Worm (Caenorhabditis elegans) whole organism, young adult: ENCODE measurements around the gene gei-15.

ENCODE experiments used
- F22D6.2 ChIP-seq: sonication (generic microtip); optimal IDR thresholded peaks from 2 replicates; lab custom pipeline; 2016; ENCODE audit warnings: mild to moderate bottlenecking, missing genetic modification characterization, missing compliant biosample characterization
- K12H6.12 ChIP-seq: fragments of 200-800 bp; sonication (Bioruptor generic); optimal IDR thresholded peaks from 2 replicates; lab custom pipeline; 2018; ENCODE audit warnings: mild to moderate bottlenecking, missing genetic modification characterization, missing compliant biosample characterization
- Y53F4B.3 ChIP-seq: fragments of 200-800 bp; sonication (Bioruptor generic); IDR thresholded peaks from 2 replicates; pipeline ENCODE4 v1.3.6; 2022; ENCODE audit warnings: missing genetic modification reagents, missing genetic modification characterization, missing compliant biosample characterization
- akir-1 ChIP-seq: fragments of 200-800 bp; sonication (Bioruptor generic); optimal IDR thresholded peaks from 2 replicates; lab custom pipeline; 2018; ENCODE audit warnings: mild to moderate bottlenecking, missing genetic modification characterization, moderate library complexity, missing compliant biosample characterization
- ama-1 ChIP-seq, 3 experiments: fragments of 150-350 bp in 1 of 3; sonication (generic microtip) in 2 of 3; optimal IDR thresholded peaks; 2 replicates each; lab custom pipeline; 2014 to 2018; ENCODE audit warnings: missing biosample characterization in 2 of 3, missing genetic modification characterization in 2 of 3, missing genetic modification reagents in 2 of 3
- cebp-2 ChIP-seq: fragments of 200-800 bp; sonication (Bioruptor generic); IDR thresholded peaks from 2 replicates; pipeline ENCODE4 v1.3.6; 2022; ENCODE audit warnings: missing genetic modification characterization, missing compliant biosample characterization
- ceh-79 ChIP-seq: sonication (generic microtip); optimal IDR thresholded peaks from 2 replicates; lab custom pipeline; 2017; ENCODE audit warnings: mild to moderate bottlenecking, missing genetic modification characterization, missing compliant biosample characterization
- chd-7 ChIP-seq: sonication (generic microtip); optimal IDR thresholded peaks from 2 replicates; lab custom pipeline; 2016; ENCODE audit warnings: mild to moderate bottlenecking, missing genetic modification characterization, moderate library complexity, missing compliant biosample characterization
- dox-1 ChIP-seq: fragments of 200-800 bp; sonication (Bioruptor generic); IDR thresholded peaks from 2 replicates; pipeline ENCODE4 v1.3.6; 2022; ENCODE audit warnings: missing genetic modification reagents, missing genetic modification characterization, missing compliant biosample characterization
- ekl-4 ChIP-seq: fragments of 200-800 bp; sonication (Bioruptor generic); IDR thresholded peaks from 2 replicates; pipeline ENCODE4 v1.3.6; 2022; ENCODE audit warnings: missing genetic modification reagents, missing genetic modification characterization, missing compliant biosample characterization
- lin-54 ChIP-seq: fragments of 200-800 bp; sonication (Bioruptor generic); optimal IDR thresholded peaks from 2 replicates; lab custom pipeline; 2018; ENCODE audit warnings: mild to moderate bottlenecking, missing genetic modification characterization, missing compliant biosample characterization
- nfya-2 ChIP-seq: fragments of 200-800 bp; sonication (Bioruptor generic); IDR thresholded peaks from 2 replicates; pipeline ENCODE4 v1.3.6; 2022; ENCODE audit warnings: missing genetic modification reagents, missing genetic modification characterization, missing compliant biosample characterization
- rec-8 ChIP-seq, 2 experiments: sonication (generic microtip); optimal IDR thresholded peaks; 2 replicates each; lab custom pipeline; 2016; ENCODE audit warnings: mild to moderate bottlenecking in 2 of 2, missing genetic modification characterization in 2 of 2, missing genetic modification reagents in 2 of 2, missing genotype in 2 of 2, missing biosample characterization in 1 of 2, missing compliant biosample characterization in 1 of 2, moderate library complexity in 1 of 2
- rpc-1 ChIP-seq, 2 experiments: fragments of 150-350 bp in 1 of 2; sonication (generic microtip) in 1 of 2; optimal IDR thresholded peaks; 2 replicates each; lab custom pipeline; 2014 to 2018; ENCODE audit warnings: missing biosample characterization in 1 of 2, missing genetic modification characterization in 1 of 2, missing genetic modification reagents in 1 of 2, missing genotype in 1 of 2
- sea-2 ChIP-seq: fragments of 200-800 bp; sonication (Bioruptor generic); IDR thresholded peaks from 2 replicates; pipeline ENCODE4 v1.3.6; 2022; ENCODE audit warnings: missing genetic modification characterization, missing compliant biosample characterization
- xnd-1 ChIP-seq: sonication (generic microtip); optimal IDR thresholded peaks from 2 replicates; lab custom pipeline; 2016; ENCODE audit warnings: missing genotype, missing genetic modification reagents, missing genetic modification characterization, missing compliant biosample characterization

Gene gei-15

DNA sequence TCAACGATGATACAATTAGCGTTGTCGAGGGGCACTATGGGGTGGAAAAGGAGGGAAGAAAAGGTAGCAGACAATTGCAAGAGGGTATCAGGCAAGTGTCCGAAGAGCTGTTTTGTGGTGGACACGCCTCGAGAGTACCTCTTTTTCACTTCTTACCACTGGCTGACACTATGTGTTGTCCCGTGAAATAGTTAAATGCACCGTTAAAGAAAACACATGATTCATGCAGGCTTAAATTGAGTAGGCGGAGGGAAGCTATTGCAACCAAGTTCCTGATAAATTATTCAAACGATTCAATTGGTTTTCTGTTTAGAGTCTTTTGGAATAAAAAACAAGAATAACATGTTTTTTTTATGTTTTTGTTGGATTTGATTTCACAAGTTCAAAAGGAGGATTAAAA is 45.1 kb downstream of the gei-15 start, which contains the start of gene irk-1:
Gene irk-1, minus strand, starts transcription at position 101 of the 400 bp plus-strand sequence.
- TF ChIP-seq lin-54 (no peak), ceh-79 (tag; lab: Kevin White, UChicago) (no peak), F22D6.2 (tag; lab: Kevin White, UChicago) (no peak), ekl-4 (GFP tag; lab: Robert Waterston, UW) (no peak), ama-1 (optimal IDR thresholded peaks at IDR 0.05; lab: Kevin White, UChicago) (no peak), ama-1 (GFP tag; optimal IDR thresholded peaks at IDR 0.05; lab: Kevin White, UChicago) (no peak), rpc-1 (optimal IDR thresholded peaks at IDR 0.05; lab: Kevin White, UChicago) (no peak), rpc-1 (tag; optimal IDR thresholded peaks at IDR 0.05; lab: Kevin White, UChicago) (no peak), sea-2 (no peak), dox-1 (GFP tag; lab: Robert Waterston, UW) (no peak), nfya-2 (no peak), rec-8 (tag; optimal IDR thresholded peaks at IDR 0.05; lab: Kevin White, UChicago) (no peak), xnd-1 (tag; lab: Kevin White, UChicago) (no peak), cebp-2 (GFP tag; lab: Robert Waterston, UW) (no peak), Y53F4B.3 (GFP tag; lab: Robert Waterston, UW) (no peak), akir-1 (GFP tag; lab: Kevin White, UChicago) (no peak), K12H6.12 (no peak), chd-7 (tag; lab: Kevin White, UChicago) (no peak)
- TF ChIP-seq, all 124 proteins: peak for 0
